Worm (Caenorhabditis elegans): ENCODE results near the gene str-140.

Gene str-140

ce11 chrV:8085141-8085540 lies 17.4 kb upstream of the str-140 start, which contains the start of gene C09H5.7:
TSS of gene C09H5.7 (minus strand) at chrV:8085241.
- no peak for TF ChIP-seq elt-3 (tag; optimal IDR thresholded peaks at IDR 0.05)
- no peak for TF ChIP-seq daf-12 (tag; optimal IDR thresholded peaks at IDR 0.05)
- TF ChIP-seq elt-1 (tag; optimal IDR thresholded peaks at IDR 0.05) = no peak
- no peak for TF ChIP-seq unc-39 (tag; optimal IDR thresholded peaks at IDR 0.05)
- no peak for TF ChIP-seq unc-62 (GFP tag; optimal IDR thresholded peaks at IDR 0.05)
- TF ChIP-seq lin-39 (tag; optimal IDR thresholded peaks at IDR 0.05) = no peak
- TF ChIP-seq ama-1 (optimal IDR thresholded peaks at IDR 0.05) = no peak
- no peak for TF ChIP-seq tbx-2 (tag; optimal IDR thresholded peaks at IDR 0.05)
- no peak for TF ChIP-seq egl-27 (tag; optimal IDR thresholded peaks at IDR 0.05)
- no peak for TF ChIP-seq eor-1 (tag; optimal IDR thresholded peaks at IDR 0.05)
- no peak for TF ChIP-seq nhr-12 (tag; optimal IDR thresholded peaks at IDR 0.05)
- TF ChIP-seq fos-1 (tag; optimal IDR thresholded peaks at IDR 0.05) = no peak
- TF ChIP-seq ceh-9 (tag; optimal IDR thresholded peaks at IDR 0.05) = no peak
- no peak for TF ChIP-seq ZK546.5 (tag; optimal IDR thresholded peaks at IDR 0.05)
- no peak for TF ChIP-seq nhr-23 (tag; optimal IDR thresholded peaks at IDR 0.05)
- TF ChIP-seq jun-1 (tag; optimal IDR thresholded peaks at IDR 0.05) = no peak

DNA sequence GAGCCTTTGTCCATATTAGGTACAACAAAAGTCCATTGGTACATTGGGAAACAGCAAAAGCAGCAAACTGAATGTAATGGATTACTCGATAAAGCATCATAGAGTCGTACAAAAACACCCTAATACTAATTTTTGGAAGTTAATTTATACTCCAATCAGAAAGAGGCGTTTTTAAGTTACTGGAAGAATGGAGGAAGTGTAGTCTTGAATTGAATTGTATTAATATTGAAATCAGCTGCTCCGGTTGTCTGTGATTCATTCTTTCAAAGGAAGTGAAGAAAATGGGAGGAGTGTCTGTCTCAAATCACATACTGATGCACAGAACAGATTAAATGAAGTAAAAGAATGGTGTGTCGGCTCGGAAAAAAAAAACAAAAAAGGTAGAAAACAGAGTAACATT lies 13.9 kb upstream of the str-140 start, which contains the start of gene str-131:
Gene str-131 (minus strand): TSS at position 101 of the 400 bp plus-strand sequence.
- TF ChIP-seq mml-1 (tag; optimal IDR thresholded peaks at IDR 0.05) (no peak), ceh-9 (tag; optimal IDR thresholded peaks at IDR 0.05) (no peak)

DNA sequence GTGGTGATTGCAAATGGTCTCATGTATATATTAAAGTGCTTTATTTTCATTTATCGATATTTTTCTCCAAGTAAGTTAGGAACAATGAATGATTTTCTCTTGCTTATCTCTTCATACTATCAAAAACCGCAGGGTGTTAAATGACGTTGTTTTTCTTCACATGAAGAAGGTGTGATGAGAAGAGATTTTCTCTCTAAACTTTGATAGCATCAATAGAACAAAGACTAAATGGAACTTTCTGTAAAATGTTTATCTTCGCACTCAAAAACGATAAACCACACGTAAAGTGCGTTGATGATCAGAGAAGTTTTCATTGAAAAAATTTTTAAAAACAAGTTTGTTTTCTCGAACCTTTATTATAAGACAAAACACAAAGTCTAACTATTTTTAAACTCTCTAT lies 12.1 kb upstream of the str-140 start:
- TF ChIP-seq pha-4 (tag; optimal IDR thresholded peaks at IDR 0.05) = no peak
- no peak for TF ChIP-seq skn-1 (tag; optimal IDR thresholded peaks at IDR 0.05)
- no peak for TF ChIP-seq R02D3.7 (tag; optimal IDR thresholded peaks at IDR 0.05)
- TF ChIP-seq nfya-1 (tag; optimal IDR thresholded peaks at IDR 0.05; ENCODE audit: insufficient read depth) = no peak
- TF ChIP-seq ceh-9 (tag; optimal IDR thresholded peaks at IDR 0.05) = no peak
- TF ChIP-seq nhr-28 (tag; optimal IDR thresholded peaks at IDR 0.05) = no peak
- TF ChIP-seq unc-39 (tag; optimal IDR thresholded peaks at IDR 0.05) = no peak
- no peak for TF ChIP-seq mml-1 (tag; optimal IDR thresholded peaks at IDR 0.05)

DNA sequence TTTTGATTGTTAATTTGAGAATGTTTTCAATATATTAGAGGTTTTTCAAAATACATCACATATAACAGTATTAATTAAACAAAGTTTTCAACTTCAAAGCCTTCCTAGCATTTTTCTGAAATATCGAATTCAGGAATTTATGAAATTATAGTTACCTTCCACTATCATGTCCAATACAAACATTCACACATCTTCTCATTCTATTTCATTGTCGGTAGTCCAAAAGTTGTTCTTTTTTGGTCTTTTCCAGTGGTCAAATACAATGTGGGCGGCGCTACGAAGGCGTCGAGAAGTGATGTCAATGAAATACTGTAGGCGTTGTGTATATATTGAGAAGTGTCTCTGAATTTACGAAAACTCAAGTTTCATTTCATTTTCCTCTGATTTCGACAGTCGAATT lies 8.0 kb upstream of the str-140 start, which contains the start of gene catp-3:
Gene catp-3 (plus strand): TSS at position 301 of the 400 bp plus-strand sequence.
- TF ChIP-seq nhr-28 (tag; optimal IDR thresholded peaks at IDR 0.05) = no peak
- no peak for TF ChIP-seq nhr-77 (tag; optimal IDR thresholded peaks at IDR 0.05)
- TF ChIP-seq ztf-11 (tag; optimal IDR thresholded peaks at IDR 0.05) = no peak
- no peak for TF ChIP-seq nhr-23 (tag; optimal IDR thresholded peaks at IDR 0.05)
- no peak for TF ChIP-seq nhr-67 (tag; optimal IDR thresholded peaks at IDR 0.05)
- TF ChIP-seq aly-2 (tag; optimal IDR thresholded peaks at IDR 0.05) = no peak
- TF ChIP-seq elt-1 (tag; optimal IDR thresholded peaks at IDR 0.05) = no peak

DNA sequence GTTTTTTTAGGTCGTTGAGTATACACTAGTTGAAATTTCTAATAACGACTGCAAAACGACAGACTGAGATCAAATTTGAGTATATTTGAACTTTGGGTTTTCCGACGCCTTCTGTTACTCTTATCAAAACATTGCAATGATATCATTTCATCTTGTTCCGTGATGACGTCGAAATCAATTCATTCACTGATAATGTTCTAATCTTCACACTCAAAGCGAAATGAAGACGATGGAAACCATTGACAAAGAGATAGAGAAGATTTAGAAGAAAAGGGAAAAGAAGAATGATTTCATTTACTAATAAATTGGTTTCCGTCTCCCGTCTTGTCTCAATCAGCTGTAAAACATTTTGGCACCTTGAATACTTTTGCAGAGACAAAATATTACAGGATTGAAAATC lies 5.5 kb upstream of the str-140 start:
- TF ChIP-seq pqm-1 (tag; optimal IDR thresholded peaks at IDR 0.05) (no peak), aly-2 (tag; optimal IDR thresholded peaks at IDR 0.05) (no peak), tbx-2 (tag; optimal IDR thresholded peaks at IDR 0.05) (no peak), egl-5 (tag; optimal IDR thresholded peaks at IDR 0.05) (no peak), nhr-43 (tag; optimal IDR thresholded peaks at IDR 0.05; ENCODE audit: poor library complexity, severe bottlenecking) (peak; percentile 48), elt-1 (tag; optimal IDR thresholded peaks at IDR 0.05) (no peak), nhr-23 (tag; optimal IDR thresholded peaks at IDR 0.05) (peak; percentile 62), ceh-16 (tag; optimal IDR thresholded peaks at IDR 0.05) (no peak), fkh-2 (tag; optimal IDR thresholded peaks at IDR 0.05) (no peak), snpc-4 (tag; optimal IDR thresholded peaks at IDR 0.05) (no peak), nhr-25 (tag; optimal IDR thresholded peaks at IDR 0.05) (peak; percentile 26), daf-12 (tag; optimal IDR thresholded peaks at IDR 0.05) (no peak), nhr-11 (tag; optimal IDR thresholded peaks at IDR 0.05) (no peak), sea-2 (GFP tag; optimal IDR thresholded peaks at IDR 0.05) (no peak), fos-1 (tag; optimal IDR thresholded peaks at IDR 0.05) (no peak), egl-27 (tag; optimal IDR thresholded peaks at IDR 0.05) (peak; percentile 39), ztf-11 (tag; optimal IDR thresholded peaks at IDR 0.05) (no peak), ceh-82 (tag; optimal IDR thresholded peaks at IDR 0.05) (no peak), nhr-28 (tag; optimal IDR thresholded peaks at IDR 0.05) (no peak), zag-1 (tag; optimal IDR thresholded peaks at IDR 0.05) (no peak), nhr-76 (tag; optimal IDR thresholded peaks at IDR 0.05) (no peak), nhr-77 (tag; optimal IDR thresholded peaks at IDR 0.05) (no peak), unc-39 (tag; optimal IDR thresholded peaks at IDR 0.05) (no peak), ceh-28 (tag; optimal IDR thresholded peaks at IDR 0.05) (peak; percentile 40), skn-1 (tag; optimal IDR thresholded peaks at IDR 0.05) (no peak), nhr-67 (tag; optimal IDR thresholded peaks at IDR 0.05) (no peak), elt-3 (tag; optimal IDR thresholded peaks at IDR 0.05) (peak; percentile 36 to 82 (median 53)), hmg-11 (tag; optimal IDR thresholded peaks at IDR 0.05) (no peak)

Measured in whole organism, L3 larva.